Fruit fly (Drosophila melanogaster) whole organism, prepupa: ENCODE data around the gene CG10286.

Experiments used
- Blimp-1 ChIP-seq: fragments of 200-800 bp; sonication (Bioruptor generic); optimal IDR thresholded peaks from 3 replicates; lab custom pipeline; 2017; ENCODE audit warnings: missing biosample characterization, missing genetic modification characterization, mild to moderate bottlenecking, moderate library complexity, missing genetic modification reagents
- CG10631 ChIP-seq: fragments of 200-800 bp; sonication (Bioruptor generic); optimal IDR thresholded peaks from 2 replicates; lab custom pipeline; 2016; ENCODE audit warnings: missing biosample characterization, missing genetic modification characterization
- CG10669 ChIP-seq: fragments of 200-800 bp; sonication (Bioruptor generic); optimal IDR thresholded peaks from 3 replicates; lab custom pipeline; 2018; ENCODE audit warnings: missing biosample characterization, mild to moderate bottlenecking, missing genetic modification characterization, moderate library complexity
- CG11294 ChIP-seq: fragments of 200-800 bp; sonication (Bioruptor generic); IDR thresholded peaks from 2 replicates; pipeline ENCODE4 v1.3.6; 2022; ENCODE audit warnings: missing biosample characterization, missing genetic modification characterization
- CG11762 ChIP-seq: fragments of 200-800 bp; sonication (Bioruptor generic); optimal IDR thresholded peaks from 3 replicates; lab custom pipeline; 2016; ENCODE audit warnings: missing biosample characterization, missing genetic modification characterization; ENCODE audit not compliant: insufficient read depth
- CG15336 ChIP-seq: fragments of 200-800 bp; sonication (Bioruptor generic); IDR thresholded peaks from 2 replicates; pipeline ENCODE4 v1.3.6; 2022; ENCODE audit warnings: missing biosample characterization, missing genetic modification characterization
- CG16779 ChIP-seq: fragments of 200-800 bp; sonication (Bioruptor generic); optimal IDR thresholded peaks from 3 replicates; lab custom pipeline; 2017; ENCODE audit warnings: missing biosample characterization, mild to moderate bottlenecking, missing genetic modification characterization
- CG3032 ChIP-seq: fragments of 200-800 bp; optimal IDR thresholded peaks from 2 replicates; lab custom pipeline; 2019; ENCODE audit warnings: missing biosample characterization, mild to moderate bottlenecking, missing genetic modification characterization, moderate library complexity
- CG34406 ChIP-seq: fragments of 200-800 bp; sonication (Bioruptor generic); optimal IDR thresholded peaks from 3 replicates; lab custom pipeline; 2016; ENCODE audit warnings: missing biosample characterization, missing genetic modification characterization
- CG3919 ChIP-seq: fragments of 200-800 bp; sonication (Bioruptor generic); optimal IDR thresholded peaks from 3 replicates; lab custom pipeline; 2016; ENCODE audit warnings: missing biosample characterization, missing genetic modification characterization
- CG6163 ChIP-seq: fragments of 200-800 bp; sonication (Bioruptor generic); IDR thresholded peaks from 3 replicates; pipeline ENCODE4 v1.3.6; 2022; ENCODE audit warnings: missing biosample characterization, missing genetic modification characterization
- CG6792 ChIP-seq: fragments of 200-800 bp; sonication (Bioruptor generic); optimal IDR thresholded peaks from 3 replicates; lab custom pipeline; 2016; ENCODE audit warnings: missing biosample characterization, missing genetic modification characterization
- CG6808 ChIP-seq: fragments of 200-800 bp; sonication (Bioruptor generic); optimal IDR thresholded peaks from 3 replicates; lab custom pipeline; 2017; ENCODE audit warnings: missing biosample characterization, missing genetic modification characterization, mild to moderate bottlenecking, moderate library complexity, missing genetic modification reagents
- CG7368 ChIP-seq: fragments of 200-800 bp; sonication (Bioruptor generic); optimal IDR thresholded peaks from 3 replicates; lab custom pipeline; 2016; ENCODE audit warnings: missing biosample characterization, missing genetic modification characterization
- CG8632 ChIP-seq: fragments of 200-800 bp; sonication (Bioruptor generic); optimal IDR thresholded peaks from 3 replicates; lab custom pipeline; 2016; ENCODE audit warnings: missing biosample characterization, missing genetic modification characterization
- Eip93F ChIP-seq: fragments of 200-800 bp; sonication (Bioruptor generic); optimal IDR thresholded peaks from 2 replicates; lab custom pipeline; 2016; ENCODE audit warnings: missing biosample characterization, mild to moderate bottlenecking, missing genetic modification characterization
- Ets21C ChIP-seq: fragments of 200-800 bp; sonication (Bioruptor generic); optimal IDR thresholded peaks from 3 replicates; lab custom pipeline; 2016; ENCODE audit warnings: missing biosample characterization, missing genetic modification characterization
- Ets96B ChIP-seq: fragments of 200-800 bp; optimal IDR thresholded peaks from 2 replicates; lab custom pipeline; 2019; ENCODE audit warnings: missing biosample characterization, mild to moderate bottlenecking, missing genetic modification characterization, moderate library complexity
- Hr39 ChIP-seq: fragments of 200-800 bp; sonication (Bioruptor generic); optimal IDR thresholded peaks from 2 replicates; lab custom pipeline; 2016; ENCODE audit warnings: missing biosample characterization, missing genetic modification characterization
- Lpt ChIP-seq: fragments of 200-800 bp; sonication (Bioruptor generic); optimal IDR thresholded peaks from 3 replicates; lab custom pipeline; 2016; ENCODE audit warnings: missing biosample characterization, missing genetic modification characterization
- Met ChIP-seq: fragments of 200-800 bp; sonication (Bioruptor generic); optimal IDR thresholded peaks from 3 replicates; lab custom pipeline; 2016; ENCODE audit warnings: missing biosample characterization, missing genetic modification characterization
- Smox ChIP-seq: fragments of 200-800 bp; sonication (Bioruptor generic); optimal IDR thresholded peaks from 3 replicates; lab custom pipeline; 2016; ENCODE audit warnings: missing biosample characterization, missing genetic modification characterization
- Sox14 ChIP-seq: fragments of 200-800 bp; sonication (Bioruptor generic); optimal IDR thresholded peaks from 3 replicates; lab custom pipeline; 2016; ENCODE audit warnings: missing biosample characterization, missing genetic modification characterization
- Sox15 ChIP-seq: fragments of 200-800 bp; sonication (Bioruptor generic); optimal IDR thresholded peaks from 3 replicates; lab custom pipeline; 2016; ENCODE audit warnings: missing biosample characterization, missing genetic modification characterization
- achi ChIP-seq: fragments of 200-800 bp; sonication (Bioruptor generic); optimal IDR thresholded peaks from 3 replicates; lab custom pipeline; 2016; ENCODE audit warnings: missing biosample characterization, missing genetic modification characterization
- acj6 ChIP-seq: fragments of 200-800 bp; sonication (Bioruptor generic); optimal IDR thresholded peaks from 3 replicates; lab custom pipeline; 2016; ENCODE audit warnings: missing biosample characterization, missing genetic modification characterization
- cyc ChIP-seq: fragments of 200-800 bp; sonication (Bioruptor generic); optimal IDR thresholded peaks from 3 replicates; lab custom pipeline; 2016; ENCODE audit warnings: missing biosample characterization, missing genetic modification characterization
- esn ChIP-seq: fragments of 200-800 bp; sonication (Bioruptor generic); optimal IDR thresholded peaks from 2 replicates; lab custom pipeline; 2016; ENCODE audit warnings: missing biosample characterization, mild to moderate bottlenecking, missing genetic modification characterization, moderate library complexity
- fd85E ChIP-seq: fragments of 200-800 bp; sonication (Bioruptor generic); optimal IDR thresholded peaks from 3 replicates; lab custom pipeline; 2016; ENCODE audit warnings: missing biosample characterization, missing genetic modification characterization
- fkh ChIP-seq: fragments of 200-800 bp; sonication (Bioruptor generic); optimal IDR thresholded peaks from 3 replicates; lab custom pipeline; 2017; ENCODE audit warnings: missing biosample characterization, mild to moderate bottlenecking, missing genetic modification characterization, moderate library complexity
- lz ChIP-seq: fragments of 200-800 bp; sonication (Bioruptor generic); optimal IDR thresholded peaks from 3 replicates; lab custom pipeline; 2016; ENCODE audit warnings: missing biosample characterization, missing genetic modification characterization
- pdm3 ChIP-seq: fragments of 200-800 bp; sonication (Bioruptor generic); optimal IDR thresholded peaks from 3 replicates; lab custom pipeline; 2016; ENCODE audit warnings: missing biosample characterization, missing genetic modification characterization

The CG10286 gene

DNA sequence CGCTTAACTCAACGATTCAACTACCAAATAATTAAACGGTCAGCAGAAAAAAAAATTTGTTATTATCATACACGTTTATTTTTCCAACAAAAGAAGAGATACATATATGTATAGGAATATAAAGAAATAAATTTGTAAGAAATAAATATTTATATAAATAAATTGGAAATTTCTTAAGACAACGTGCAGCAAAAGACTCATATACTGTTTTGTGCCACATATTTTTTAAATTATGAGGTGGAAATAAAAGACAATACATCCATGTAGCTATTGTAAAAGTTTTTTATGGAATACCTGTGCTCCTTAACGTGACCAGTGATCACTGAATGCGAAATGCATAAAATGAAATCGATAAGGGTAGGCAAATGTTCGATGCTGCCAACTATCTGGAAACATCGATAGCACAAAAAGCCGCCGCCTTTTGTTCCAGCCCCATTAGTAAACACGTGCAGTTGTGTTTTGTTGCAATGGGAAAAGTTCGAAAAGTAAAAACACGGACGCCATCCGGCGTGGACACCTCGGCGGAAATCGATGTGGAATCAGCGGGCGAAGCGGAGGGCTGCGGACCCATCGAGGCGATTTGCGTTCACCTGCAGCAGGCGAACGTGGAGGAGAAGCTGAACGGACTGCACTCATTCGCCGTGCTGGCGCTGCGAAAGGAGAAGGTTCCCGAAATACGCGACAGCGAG is at the start of gene CG10286:
Gene CG10286, plus strand, starts transcription at position 416 of the 689 bp plus-strand sequence.
- TF ChIP-seq Ets96B: peak; percentile 34
- peak; percentile 24 for TF ChIP-seq acj6 (GFP tag; lab: Kevin White, UChicago)
- TF ChIP-seq CG10631 (GFP tag; lab: Kevin White, UChicago): peak; percentile 20
- TF ChIP-seq CG6808: peak; percentile 78
- peak; percentile 16 for TF ChIP-seq esn
- TF ChIP-seq CG6163: no peak
- 0 out of 2 replicates have a peak, but pooled peaks have one; percentile 23 for TF ChIP-seq CG15336 (GFP tag; lab: Robert Waterston, UW)
- TF ChIP-seq fkh (GFP tag; lab: Kevin White, UChicago): no peak
- TF ChIP-seq Sox14 (GFP tag; lab: Kevin White, UChicago): peak; percentile 42
- TF ChIP-seq CG11294 (GFP tag; lab: Robert Waterston, UW): no peak
- no peak for TF ChIP-seq CG11762 (GFP tag; lab: Kevin White, UChicago)
- no peak for TF ChIP-seq cyc (GFP tag; lab: Kevin White, UChicago)
- no peak for TF ChIP-seq CG8632 (GFP tag; lab: Kevin White, UChicago)

DNA sequence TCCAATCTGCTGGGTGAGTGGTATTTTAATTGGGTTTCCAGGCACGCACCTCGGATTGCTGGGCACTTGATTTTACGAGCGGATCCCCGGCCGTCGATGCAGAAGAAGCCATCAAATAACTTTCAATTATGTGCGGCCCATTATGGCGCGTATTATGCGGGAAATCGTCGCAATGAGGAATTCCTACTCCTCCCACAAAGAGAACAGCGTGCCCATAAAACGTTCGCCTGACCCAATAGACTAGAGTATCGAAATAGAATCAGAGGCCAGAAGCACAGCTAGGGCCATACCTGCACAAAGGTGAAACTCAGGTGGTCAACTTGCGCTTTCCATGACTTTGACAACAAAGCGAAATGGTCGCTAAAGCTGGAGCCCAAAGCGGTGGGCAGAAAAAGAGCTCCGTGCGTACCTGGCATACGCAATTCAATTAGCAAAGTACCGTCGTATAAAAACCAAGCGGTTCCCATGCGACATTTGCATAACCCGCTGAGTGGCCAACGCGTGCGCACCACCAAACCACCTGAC is 38.9 kb upstream of the CG10286 start, which contains the start of gene Osi18:
Gene Osi18, plus strand, starts transcription at position 475 of the 525 bp plus-strand sequence.
- TF ChIP-seq CG10669 (no peak), achi (GFP tag; lab: Kevin White, UChicago) (no peak), Sox14 (GFP tag; lab: Kevin White, UChicago) (no peak)
- TF ChIP-seq, all 60 proteins: peak for 0

DNA sequence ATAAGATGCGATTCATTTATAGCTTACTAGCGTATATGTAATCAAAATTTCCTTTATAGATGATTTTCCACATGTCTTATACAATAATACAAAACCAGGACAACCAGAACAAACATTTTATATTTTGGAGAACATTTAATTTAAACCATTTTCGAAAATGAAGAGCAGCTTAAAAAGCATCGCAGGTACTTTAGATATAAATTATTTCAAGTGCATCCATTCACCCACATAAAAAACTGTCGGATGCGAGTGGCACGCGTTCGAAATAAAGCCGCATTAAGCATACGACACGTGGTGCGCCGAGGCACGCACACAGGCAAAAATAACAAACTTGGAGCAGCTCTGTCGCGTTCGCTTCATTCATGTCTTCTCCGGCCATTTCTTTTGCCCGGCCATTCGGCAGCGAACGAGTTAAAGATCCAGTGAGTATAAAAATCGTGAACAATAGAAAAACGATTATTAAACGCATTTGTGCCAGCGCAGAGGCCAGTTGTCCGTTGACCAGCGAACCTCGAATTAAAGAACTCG is 33.8 kb upstream of the CG10286 start, which contains the start of gene Osi19:
Gene Osi19, plus strand, starts transcription at position 457 of the 528 bp plus-strand sequence.
- TF ChIP-seq CG8632 (GFP tag; lab: Kevin White, UChicago): no peak
- TF ChIP-seq fd85E (GFP tag; lab: Kevin White, UChicago): no peak
- TF ChIP-seq CG6163: no peak
- no peak for TF ChIP-seq Ets21C (GFP tag; lab: Kevin White, UChicago)
- no peak for TF ChIP-seq Eip93F
- TF ChIP-seq Smox: no peak
- no peak for TF ChIP-seq CG16779 (tag; lab: Kevin White, UChicago)
- no peak for TF ChIP-seq CG3919 (GFP tag; lab: Kevin White, UChicago)
- TF ChIP-seq CG7368: no peak
- TF ChIP-seq Lpt (GFP tag; lab: Kevin White, UChicago): no peak
- TF ChIP-seq CG34406: no peak
- no peak for TF ChIP-seq lz (GFP tag; lab: Kevin White, UChicago)
- no peak for TF ChIP-seq acj6 (GFP tag; lab: Kevin White, UChicago)
- no peak for TF ChIP-seq CG10631 (GFP tag; lab: Kevin White, UChicago)
- no peak for TF ChIP-seq CG6792
- no peak for TF ChIP-seq cyc (GFP tag; lab: Kevin White, UChicago)
- no peak for TF ChIP-seq Sox15 (GFP tag; lab: Kevin White, UChicago)
- TF ChIP-seq CG6808: no peak
- no peak for TF ChIP-seq Met

DNA sequence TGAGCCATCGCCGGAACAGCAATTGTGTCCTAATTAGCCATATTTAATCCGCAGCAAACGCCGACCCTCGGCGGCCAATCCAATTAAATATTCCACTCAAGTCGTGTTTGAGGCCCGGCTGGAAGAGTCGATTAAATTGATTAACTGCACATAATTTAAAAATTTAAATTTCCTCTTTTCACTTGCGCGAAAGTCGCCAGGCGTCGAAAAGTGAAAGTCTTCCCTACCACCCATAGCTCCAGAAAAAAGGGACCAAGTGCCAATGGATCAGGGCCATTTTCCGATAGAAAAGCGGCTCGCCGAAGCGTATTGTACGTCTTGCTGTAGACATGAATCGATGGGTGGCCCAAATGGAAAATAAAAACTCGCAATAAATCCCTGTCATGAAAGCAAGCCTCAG is 31.4 kb upstream of the CG10286 start:
- no peak for TF ChIP-seq pdm3 (GFP tag; lab: Kevin White, UChicago)
- TF ChIP-seq fkh (GFP tag; lab: Kevin White, UChicago): no peak
- TF ChIP-seq Blimp-1 (GFP tag; lab: Kevin White, UChicago): no peak
- TF ChIP-seq CG3032: no peak
- TF ChIP-seq Ets96B: no peak
- TF ChIP-seq Sox15 (GFP tag; lab: Kevin White, UChicago): no peak
- TF ChIP-seq Met: no peak
- no peak for TF ChIP-seq CG11762 (GFP tag; lab: Kevin White, UChicago)
- TF ChIP-seq Hr39 (GFP tag; lab: Kevin White, UChicago): no peak
- no peak for TF ChIP-seq esn
- TF ChIP-seq Sox14 (GFP tag; lab: Kevin White, UChicago): no peak
